Worm (Caenorhabditis elegans) whole organism, mixed stage, embryonic: ENCODE results near the gene magu-2.
A peak's percentile ranks its signal among the peaks of the same experiment; 100 is the strongest.

Source experiments
- M03D4.4 ChIP-seq: sonication (generic microtip); optimal IDR thresholded peaks from 2 replicates; lab custom pipeline; 2017; ENCODE audit warnings: mild to moderate bottlenecking, missing genetic modification characterization, missing compliant biosample characterization
- bed-3 ChIP-seq: fragments of 200-800 bp; sonication (Bioruptor generic); optimal IDR thresholded peaks from 3 replicates; lab custom pipeline; 2018; ENCODE audit warnings: mild to moderate bottlenecking, missing genetic modification characterization, moderate library complexity, missing compliant biosample characterization
- blmp-1 ChIP-seq: fragments of 150-350 bp; optimal IDR thresholded peaks from 2 replicates; lab custom pipeline; 2014; ENCODE audit warnings: missing biosample characterization, missing genetic modification characterization
- ceh-39 ChIP-seq: fragments of 150-350 bp; optimal IDR thresholded peaks from 2 replicates; lab custom pipeline; 2014; ENCODE audit warnings: missing biosample characterization, missing genetic modification characterization
- ceh-83 ChIP-seq: fragments of 200-800 bp; sonication (Bioruptor generic); optimal IDR thresholded peaks from 2 replicates; lab custom pipeline; 2018; ENCODE audit warnings: mild to moderate bottlenecking, missing genetic modification characterization, missing compliant biosample characterization
- cnd-1 ChIP-seq: fragments of 200-800 bp; sonication (Bioruptor generic); optimal IDR thresholded peaks from 2 replicates; lab custom pipeline; 2018; ENCODE audit warnings: mild to moderate bottlenecking, missing genetic modification characterization, missing compliant biosample characterization
- drap-1 ChIP-seq: fragments of 200-800 bp; sonication (Bioruptor generic); optimal IDR thresholded peaks from 3 replicates; lab custom pipeline; 2018; ENCODE audit warnings: mild to moderate bottlenecking, missing genetic modification characterization, missing compliant biosample characterization
- elt-1 ChIP-seq: sonication (generic microtip); optimal IDR thresholded peaks from 2 replicates; lab custom pipeline; 2017; ENCODE audit warnings: missing genetic modification characterization, mild to moderate bottlenecking, missing compliant biosample characterization, antibody characterized with exemption, moderate library complexity, borderline replicate concordance; ENCODE audit not compliant: insufficient read depth
- elt-3 ChIP-seq: fragments of 150-350 bp; optimal IDR thresholded peaks from 2 replicates; lab custom pipeline; 2014; ENCODE audit warnings: missing biosample characterization, missing genetic modification characterization
- flh-1 ChIP-seq: fragments of 200-800 bp; sonication (Bioruptor generic); optimal IDR thresholded peaks from 2 replicates; lab custom pipeline; 2018; ENCODE audit warnings: mild to moderate bottlenecking, missing genetic modification characterization, moderate library complexity, missing compliant biosample characterization
- ham-2 ChIP-seq: fragments of 200-800 bp; sonication (Bioruptor generic); optimal IDR thresholded peaks from 2 replicates; lab custom pipeline; 2018; ENCODE audit warnings: mild to moderate bottlenecking, missing genetic modification characterization, missing compliant biosample characterization
- hlh-1 ChIP-seq: fragments of 150-350 bp; optimal IDR thresholded peaks from 2 replicates; lab custom pipeline; 2014; ENCODE audit warnings: missing biosample characterization, missing genetic modification reagents, missing genetic modification characterization
- lin-13 ChIP-seq: fragments of 150-350 bp; optimal IDR thresholded peaks from 2 replicates; lab custom pipeline; 2014; ENCODE audit warnings: missing biosample characterization, missing genetic modification characterization
- lin-32 ChIP-seq: fragments of 200-800 bp; sonication (Bioruptor generic); optimal IDR thresholded peaks from 2 replicates; lab custom pipeline; 2018; ENCODE audit warnings: mild to moderate bottlenecking, missing genetic modification characterization, missing compliant biosample characterization
- lsy-2 ChIP-seq: fragments of 150-350 bp; optimal IDR thresholded peaks from 2 replicates; lab custom pipeline; 2014; ENCODE audit warnings: missing biosample characterization, missing genetic modification characterization
- mab-5 ChIP-seq: fragments of 150-350 bp; optimal IDR thresholded peaks from 2 replicates; lab custom pipeline; 2014; ENCODE audit warnings: missing biosample characterization, missing genetic modification characterization
- mep-1 ChIP-seq: fragments of 150-350 bp; optimal IDR thresholded peaks from 2 replicates; lab custom pipeline; 2017; ENCODE audit warnings: missing biosample characterization, missing genetic modification reagents, missing genetic modification characterization, inconsistent platforms
- mls-2 ChIP-seq: sonication (generic microtip); optimal IDR thresholded peaks from 2 replicates; lab custom pipeline; 2016; ENCODE audit warnings: mild to moderate bottlenecking, missing genetic modification characterization, moderate library complexity, missing compliant biosample characterization
- nhr-12 ChIP-seq: fragments of 150-350 bp; optimal IDR thresholded peaks from 2 replicates; lab custom pipeline; 2014; ENCODE audit warnings: missing biosample characterization, missing genetic modification characterization
- nhr-237 ChIP-seq: fragments of 150-350 bp; optimal IDR thresholded peaks from 2 replicates; lab custom pipeline; 2014; ENCODE audit warnings: missing biosample characterization, missing genetic modification characterization
- nhr-28 ChIP-seq: fragments of 150-350 bp; optimal IDR thresholded peaks from 2 replicates; lab custom pipeline; 2014; ENCODE audit warnings: missing biosample characterization, missing genetic modification characterization
- nhr-76 ChIP-seq: sonication (generic microtip); optimal IDR thresholded peaks from 2 replicates; lab custom pipeline; 2017; ENCODE audit warnings: missing biosample characterization, missing genetic modification characterization
- pha-4 ChIP-seq: fragments of 150-350 bp; optimal IDR thresholded peaks from 2 replicates; lab custom pipeline; 2018; ENCODE audit warnings: missing biosample characterization, missing genetic modification reagents, missing genetic modification characterization
- sem-2 ChIP-seq: fragments of 200-800 bp; sonication (Bioruptor generic); optimal IDR thresholded peaks from 2 replicates; lab custom pipeline; 2018; ENCODE audit warnings: mild to moderate bottlenecking, missing genetic modification characterization, missing compliant biosample characterization
- snpc-4 ChIP-seq: fragments of 150-350 bp; optimal IDR thresholded peaks from 2 replicates; lab custom pipeline; 2014; ENCODE audit warnings: missing biosample characterization, missing genetic modification characterization
- sptf-1 ChIP-seq: sonication (generic microtip); optimal IDR thresholded peaks from 2 replicates; lab custom pipeline; 2017; ENCODE audit warnings: mild to moderate bottlenecking, missing genetic modification characterization, moderate library complexity, missing compliant biosample characterization
- tbx-8 ChIP-seq: fragments of 200-800 bp; sonication (Bioruptor generic); optimal IDR thresholded peaks from 2 replicates; lab custom pipeline; 2018; ENCODE audit warnings: mild to moderate bottlenecking, missing genetic modification characterization, moderate library complexity, missing compliant biosample characterization
- unc-120 ChIP-seq: sonication (generic microtip); optimal IDR thresholded peaks from 2 replicates; lab custom pipeline; 2017; ENCODE audit warnings: missing genetic modification characterization, missing compliant biosample characterization; ENCODE audit not compliant: poor library complexity, severe bottlenecking
- unc-39 ChIP-seq: fragments of 150-350 bp; optimal IDR thresholded peaks from 2 replicates; lab custom pipeline; 2014; ENCODE audit warnings: missing biosample characterization, missing genetic modification characterization
- unc-62 ChIP-seq: fragments of 150-350 bp; optimal IDR thresholded peaks from 2 replicates; lab custom pipeline; 2014; ENCODE audit warnings: missing biosample characterization, missing genetic modification reagents, missing genetic modification characterization
- zip-8 ChIP-seq: fragments of 150-350 bp; optimal IDR thresholded peaks from 2 replicates; lab custom pipeline; 2014; ENCODE audit warnings: missing biosample characterization, missing genetic modification characterization
- ztf-11 ChIP-seq: fragments of 150-350 bp; optimal IDR thresholded peaks from 2 replicates; lab custom pipeline; 2014; ENCODE audit warnings: missing biosample characterization, missing genetic modification characterization

magu-2 gene

ce11 chrV:8789345-8789744 is 11.5 kb downstream of the magu-2 start:
- no peak for TF ChIP-seq hlh-1 (tag; lab: Kevin White, UChicago)
- TF ChIP-seq blmp-1 (tag; lab: Kevin White, UChicago) = no peak
- no peak for TF ChIP-seq unc-62 (GFP tag; lab: Kevin White, UChicago)
- no peak for TF ChIP-seq lin-13 (tag; lab: Kevin White, UChicago)
- no peak for TF ChIP-seq nhr-28 (tag; lab: Kevin White, UChicago)

DNA sequence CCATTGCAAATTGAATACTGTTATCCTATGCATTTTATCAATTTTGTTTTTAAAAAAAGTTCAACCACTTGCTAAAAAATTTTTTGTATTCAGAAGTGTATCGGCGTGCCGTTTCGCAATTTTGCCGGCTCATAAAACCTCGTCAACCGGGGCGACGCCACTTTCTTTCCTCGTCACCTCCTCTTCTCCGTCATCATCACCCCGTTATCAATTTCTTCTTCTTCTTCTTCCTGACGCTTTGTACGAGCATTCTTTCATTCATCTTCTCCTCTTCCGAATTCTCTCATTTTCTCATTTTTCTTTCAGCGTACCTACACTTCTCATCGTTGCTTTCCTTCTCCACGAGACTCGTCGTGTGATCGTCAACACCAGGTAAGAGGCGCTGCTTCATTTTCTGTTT is 14.6 kb downstream of the magu-2 start, which contains the start of gene sup-37:
Gene sup-37, plus strand, starts transcription at position 301 of the 400 bp plus-strand sequence.
- no peak for TF ChIP-seq elt-3
- TF ChIP-seq, all 35 proteins: peak for 0

- TF ChIP-seq tbx-8 (peak; percentile 55), snpc-4 (tag; lab: Kevin White, UChicago) (no peak), sem-2 (no peak), ceh-39 (tag; lab: Kevin White, UChicago) (peak; percentile 8), elt-1 (tag; lab: Kevin White, UChicago) (no peak), unc-39 (tag; lab: Kevin White, UChicago) (no peak), hlh-1 (tag; lab: Kevin White, UChicago) (peak; percentile 24), nhr-237 (tag; lab: Kevin White, UChicago) (no peak), bed-3 (GFP tag; lab: Kevin White, UChicago) (no peak), nhr-76 (tag; lab: Kevin White, UChicago) (no peak), ham-2 (GFP tag; lab: Kevin White, UChicago) (peak; percentile 96), flh-1 (no peak), blmp-1 (tag; lab: Kevin White, UChicago) (no peak), nhr-12 (tag; lab: Kevin White, UChicago) (no peak), ceh-83 (GFP tag; lab: Kevin White, UChicago) (peak; percentile 27), lin-32 (GFP tag; lab: Kevin White, UChicago) (no peak), mab-5 (tag; lab: Kevin White, UChicago) (no peak), unc-120 (peak; percentile 63), ztf-11 (peak; percentile 91), pha-4 (peak; percentile 66), M03D4.4 (tag; lab: Kevin White, UChicago) (peak; percentile 73), sptf-1 (tag; lab: Kevin White, UChicago) (peak; percentile 77), cnd-1 (tag; lab: Kevin White, UChicago) (peak; percentile 86), drap-1 (GFP tag; lab: Kevin White, UChicago) (peak; percentile 64), unc-62 (GFP tag; lab: Kevin White, UChicago) (peak; percentile 70), mep-1 (tag; lab: Kevin White, UChicago) (peak; percentile 23), mls-2 (peak; percentile 46), lsy-2 (tag; lab: Kevin White, UChicago) (peak; percentile 6), nhr-28 (tag; lab: Kevin White, UChicago) (no peak), lin-13 (tag; lab: Kevin White, UChicago) (peak; percentile 11)
Measured at ce11 chrV:8785526-8785925, 15.3 kb downstream of the magu-2 start.

- TF ChIP-seq mab-5 (tag; lab: Kevin White, UChicago) (no peak), nhr-237 (tag; lab: Kevin White, UChicago) (no peak), flh-1 (no peak), zip-8 (tag; lab: Kevin White, UChicago) (no peak), elt-1 (tag; lab: Kevin White, UChicago) (no peak), unc-120 (no peak), pha-4 (peak; percentile 48), hlh-1 (tag; lab: Kevin White, UChicago) (peak; percentile 31), unc-62 (GFP tag; lab: Kevin White, UChicago) (no peak), tbx-8 (no peak), mep-1 (tag; lab: Kevin White, UChicago) (peak; percentile 28)
Measured at ce11 chrV:8784485-8784884, 16.3 kb downstream of the magu-2 start.

ce11 chrV:8782112-8782511 is 18.7 kb downstream of the magu-2 start:
- peak; percentile 33 for TF ChIP-seq sptf-1 (tag; lab: Kevin White, UChicago)
- no peak for TF ChIP-seq mls-2
